Worm (Caenorhabditis elegans) whole organism, L1 larva: ENCODE measurements around the gene gcsh-1.

Experiments used
- C34B4.2 ChIP-seq: sonication (generic microtip); optimal IDR thresholded peaks from 2 replicates; lab custom pipeline; 2017; ENCODE audit warnings: mild to moderate bottlenecking, missing genetic modification characterization, missing compliant biosample characterization
- F16B12.6 ChIP-seq: fragments of 150-350 bp; optimal IDR thresholded peaks from 2 replicates; lab custom pipeline; 2014; ENCODE audit warnings: missing biosample characterization, missing genetic modification characterization
- ama-1 ChIP-seq: fragments of 150-350 bp; optimal IDR thresholded peaks from 2 replicates; lab custom pipeline; 2014
- blmp-1 ChIP-seq: fragments of 150-350 bp; optimal IDR thresholded peaks from 2 replicates; lab custom pipeline; 2014; ENCODE audit warnings: missing biosample characterization, missing genetic modification characterization
- ceh-63 ChIP-seq: fragments of 200-800 bp; sonication (Bioruptor generic); optimal IDR thresholded peaks from 2 replicates; lab custom pipeline; 2018; ENCODE audit warnings: mild to moderate bottlenecking, missing genetic modification characterization, missing compliant biosample characterization
- ceh-8 ChIP-seq: fragments of 200-800 bp; sonication (Bioruptor generic); optimal IDR thresholded peaks from 2 replicates; lab custom pipeline; 2018; ENCODE audit warnings: mild to moderate bottlenecking, missing genetic modification characterization, moderate library complexity, missing compliant biosample characterization
- ceh-82 ChIP-seq, 3 experiments: fragments of 150-350 bp in 1 of 3; sonication (generic microtip) in 2 of 3; optimal IDR thresholded peaks; 2 replicates each; lab custom pipeline; 2014 to 2017; ENCODE audit warnings: missing biosample characterization in 3 of 3, missing genetic modification characterization in 3 of 3
- ceh-88 ChIP-seq: fragments of 200-800 bp; sonication (Bioruptor generic); IDR thresholded peaks from 2 replicates; pipeline ENCODE4 v1.3.6; 2022; ENCODE audit warnings: missing genetic modification characterization, missing compliant biosample characterization
- ces-1 ChIP-seq: fragments of 150-350 bp; optimal IDR thresholded peaks from 2 replicates; lab custom pipeline; 2014; ENCODE audit warnings: missing biosample characterization, missing genetic modification reagents, missing genetic modification characterization
- dpl-1 ChIP-seq, 3 experiments: fragments of 150-350 bp in 2 of 3; sonication (generic microtip) in 1 of 3; optimal IDR thresholded peaks; 2 replicates each; lab custom pipeline; 2014 to 2017; ENCODE audit warnings: missing biosample characterization in 3 of 3, missing genetic modification characterization in 3 of 3, missing genetic modification reagents in 3 of 3
- dsc-1 ChIP-seq: sonication (generic microtip); optimal IDR thresholded peaks from 2 replicates; lab custom pipeline; 2016; ENCODE audit warnings: mild to moderate bottlenecking, missing genetic modification characterization, missing compliant biosample characterization
- efl-1 ChIP-seq, 4 experiments: fragments of 150-350 bp; optimal IDR thresholded peaks in 3 of 4; peaks in 1 of 4; 1 replicate in 1 of 4; 2 replicates in 3 of 4; lab custom pipeline; 2014; ENCODE audit warnings: missing biosample characterization in 2 of 4, missing genetic modification characterization in 2 of 4, missing genetic modification reagents in 2 of 4
- efl-3 ChIP-seq: fragments of 200-800 bp; sonication (Bioruptor generic); optimal IDR thresholded peaks from 2 replicates; lab custom pipeline; 2018; ENCODE audit warnings: mild to moderate bottlenecking, missing genetic modification characterization, missing compliant biosample characterization
- egl-13 ChIP-seq: sonication (generic microtip); optimal IDR thresholded peaks from 2 replicates; lab custom pipeline; 2016; ENCODE audit warnings: missing genotype, missing genetic modification reagents, missing genetic modification characterization, missing compliant biosample characterization
- egl-27 ChIP-seq, 2 experiments: fragments of 150-350 bp in 1 of 2; sonication (generic microtip); optimal IDR thresholded peaks; 3 replicates each; lab custom pipeline; 2017 to 2018; ENCODE audit warnings: missing biosample characterization in 2 of 2, missing genetic modification characterization in 2 of 2, missing genetic modification reagents in 2 of 2
- elt-3 ChIP-seq, 6 experiments: fragments of 150-350 bp in 1 of 6; sonication (generic microtip); optimal IDR thresholded peaks; 2 replicates each; lab custom pipeline; 2017 to 2018; ENCODE audit warnings: missing biosample characterization in 6 of 6, missing genetic modification characterization in 6 of 6, inconsistent platforms in 1 of 6
- fkh-10 ChIP-seq: sonication (generic microtip); optimal IDR thresholded peaks from 2 replicates; lab custom pipeline; 2017; ENCODE audit warnings: missing biosample characterization, missing genetic modification reagents, missing genetic modification characterization
- fkh-4 ChIP-seq: sonication (generic microtip); optimal IDR thresholded peaks from 2 replicates; lab custom pipeline; 2016; ENCODE audit warnings: missing compliant biosample characterization, missing genetic modification characterization, borderline replicate concordance
- hlh-17 ChIP-seq: fragments of 200-800 bp; sonication (Bioruptor generic); optimal IDR thresholded peaks from 2 replicates; lab custom pipeline; 2018; ENCODE audit warnings: missing genetic modification characterization, mild to moderate bottlenecking, missing compliant biosample characterization, moderate library complexity, borderline replicate concordance
- hpl-2 ChIP-seq: fragments of 150-350 bp; optimal IDR thresholded peaks from 2 replicates; lab custom pipeline; 2014; ENCODE audit warnings: missing biosample characterization, missing genetic modification reagents, missing genetic modification characterization
- irx-1 ChIP-seq: sonication (generic microtip); optimal IDR thresholded peaks from 2 replicates; lab custom pipeline; 2016; ENCODE audit warnings: missing genetic modification characterization, missing compliant biosample characterization
- jun-1 ChIP-seq: fragments of 150-350 bp; optimal IDR thresholded peaks from 2 replicates; lab custom pipeline; 2014; ENCODE audit warnings: missing biosample characterization, missing genetic modification reagents, missing genetic modification characterization
- lin-13 ChIP-seq: fragments of 150-350 bp; optimal IDR thresholded peaks from 2 replicates; lab custom pipeline; 2014; ENCODE audit warnings: missing biosample characterization, missing genetic modification reagents, missing genetic modification characterization
- lin-14 ChIP-seq: fragments of 200-800 bp; sonication (Bioruptor generic); optimal IDR thresholded peaks from 2 replicates; lab custom pipeline; 2018; ENCODE audit warnings: mild to moderate bottlenecking, missing genetic modification characterization, moderate library complexity, missing compliant biosample characterization
- lin-35 ChIP-seq, 2 experiments: fragments of 150-350 bp; optimal IDR thresholded peaks; 2 replicates each; lab custom pipeline; 2014; ENCODE audit warnings: missing biosample characterization in 2 of 2, missing genetic modification characterization in 2 of 2, missing genetic modification reagents in 2 of 2
- lin-39 ChIP-seq: fragments of 150-350 bp; optimal IDR thresholded peaks from 2 replicates; lab custom pipeline; 2014; ENCODE audit warnings: missing biosample characterization, missing genetic modification reagents, missing genetic modification characterization
- lsy-2 ChIP-seq, 2 experiments: fragments of 150-350 bp; optimal IDR thresholded peaks; 2 replicates each; lab custom pipeline; 2014; ENCODE audit warnings: missing biosample characterization in 2 of 2, missing genetic modification characterization in 2 of 2
- mab-9 ChIP-seq: fragments of 200-800 bp; sonication (Bioruptor generic); IDR thresholded peaks from 2 replicates; pipeline ENCODE4 v1.3.6; 2022; ENCODE audit warnings: missing genetic modification reagents, missing genetic modification characterization, missing compliant biosample characterization
- mdl-1 ChIP-seq, 2 experiments: fragments of 150-350 bp; optimal IDR thresholded peaks; 2 replicates each; lab custom pipeline; 2014 to 2017; ENCODE audit warnings: missing biosample characterization in 2 of 2, missing genetic modification characterization in 2 of 2, inconsistent platforms in 1 of 2
- mep-1 ChIP-seq: fragments of 150-350 bp; optimal IDR thresholded peaks from 2 replicates; lab custom pipeline; 2014; ENCODE audit warnings: missing biosample characterization, missing genetic modification characterization
- nhr-19 ChIP-seq: fragments of 200-800 bp; sonication (Bioruptor generic); conservative IDR thresholded peaks from 2 replicates; pipeline ENCODE4 v1.3.6; 2022; ENCODE audit warnings: missing genetic modification characterization, missing compliant biosample characterization
- nhr-20 ChIP-seq: sonication (generic microtip); optimal IDR thresholded peaks from 2 replicates; lab custom pipeline; 2016; ENCODE audit warnings: mild to moderate bottlenecking, missing genetic modification characterization, missing compliant biosample characterization
- nhr-28 ChIP-seq: fragments of 150-350 bp; optimal IDR thresholded peaks from 2 replicates; lab custom pipeline; 2014; ENCODE audit warnings: missing biosample characterization, missing genetic modification characterization
- nhr-47 ChIP-seq: sonication (generic microtip); optimal IDR thresholded peaks from 2 replicates; lab custom pipeline; 2016; ENCODE audit warnings: mild to moderate bottlenecking, missing genetic modification characterization, moderate library complexity, missing compliant biosample characterization
- nhr-71 ChIP-seq: sonication (generic microtip); optimal IDR thresholded peaks from 2 replicates; lab custom pipeline; 2016; ENCODE audit warnings: mild to moderate bottlenecking, missing genetic modification characterization, moderate library complexity, missing compliant biosample characterization
- nhr-76 ChIP-seq: sonication (generic microtip); optimal IDR thresholded peaks from 2 replicates; lab custom pipeline; 2017; ENCODE audit warnings: missing biosample characterization, missing genetic modification characterization
- nhr-84 ChIP-seq: sonication (generic microtip); optimal IDR thresholded peaks from 2 replicates; lab custom pipeline; 2017; ENCODE audit warnings: missing biosample characterization, missing genetic modification characterization
- rnt-1 ChIP-seq: sonication (generic microtip); optimal IDR thresholded peaks from 2 replicates; lab custom pipeline; 2016; ENCODE audit warnings: mild to moderate bottlenecking, missing genetic modification characterization, moderate library complexity, missing compliant biosample characterization
- skn-1 ChIP-seq: fragments of 150-350 bp; optimal IDR thresholded peaks from 2 replicates; lab custom pipeline; 2014; ENCODE audit warnings: missing biosample characterization, missing genetic modification characterization
- snpc-4 ChIP-seq: fragments of 150-350 bp; optimal IDR thresholded peaks from 2 replicates; lab custom pipeline; 2014; ENCODE audit warnings: missing biosample characterization, missing genetic modification characterization
- snu-23 ChIP-seq: sonication (generic microtip); optimal IDR thresholded peaks from 2 replicates; lab custom pipeline; 2016; ENCODE audit warnings: missing genetic modification characterization, missing compliant biosample characterization
- swsn-7 ChIP-seq: sonication (generic microtip); optimal IDR thresholded peaks from 2 replicates; lab custom pipeline; 2016; ENCODE audit warnings: missing genetic modification characterization, missing compliant biosample characterization
- unc-30 ChIP-seq: sonication (generic microtip); optimal IDR thresholded peaks from 2 replicates; lab custom pipeline; 2017; ENCODE audit warnings: missing biosample characterization, missing genetic modification characterization
- unc-86 ChIP-seq: sonication (generic microtip); optimal IDR thresholded peaks from 2 replicates; lab custom pipeline; 2016; ENCODE audit warnings: missing genetic modification characterization, missing compliant biosample characterization
- unc-98 ChIP-seq: fragments of 200-800 bp; sonication (Bioruptor generic); IDR thresholded peaks from 2 replicates; pipeline ENCODE4 v1.3.6; 2022; ENCODE audit warnings: missing genetic modification characterization, missing compliant biosample characterization
- vab-15 ChIP-seq: sonication (generic microtip); optimal IDR thresholded peaks from 2 replicates; lab custom pipeline; 2017; ENCODE audit warnings: missing genotype, mild to moderate bottlenecking, missing genetic modification characterization, missing compliant biosample characterization
- xbp-1 ChIP-seq: sonication (generic microtip); optimal IDR thresholded peaks from 2 replicates; lab custom pipeline; 2016; ENCODE audit warnings: missing genetic modification characterization, missing compliant biosample characterization
- ztf-11 ChIP-seq, 2 experiments: sonication (generic microtip); optimal IDR thresholded peaks; 2 replicates each; lab custom pipeline; 2016 to 2017; ENCODE audit warnings: missing genetic modification characterization in 2 of 2, missing biosample characterization in 1 of 2, missing compliant biosample characterization in 1 of 2

The gcsh-1 gene

ce11 chrX:14513462-14513861 is 1.4 kb downstream of the gcsh-1 start:
- TF ChIP-seq dsc-1 (tag; lab: Kevin White, UChicago) (peak; percentile 84), nhr-84 (tag; lab: Kevin White, UChicago) (no peak), ceh-88 (GFP tag; lab: Robert Waterston, UW) (no peak), C34B4.2 (tag; lab: Kevin White, UChicago) (no peak), nhr-20 (tag; lab: Kevin White, UChicago) (peak; percentile 35), unc-30 (no peak), nhr-71 (tag; lab: Kevin White, UChicago) (peak; percentile 45), nhr-76 (tag; lab: Kevin White, UChicago) (no peak), nhr-19 (GFP tag; lab: Robert Waterston, UW) (0 out of 2 replicates have a peak, but pooled peaks have one; percentile 7), elt-3 (tag; optimal IDR thresholded peaks at IDR 0.05; lab: Kevin White, UChicago) (no peak), snpc-4 (tag; lab: Kevin White, UChicago) (peak; percentile 18), mdl-1 (tag; optimal IDR thresholded peaks at IDR 0.05; lab: Kevin White, UChicago) (no peak), lin-39 (tag; lab: Kevin White, UChicago) (peak; percentile 36), lin-13 (peak; percentile 19), unc-98 (GFP tag; lab: Robert Waterston, UW) (no peak), efl-3 (GFP tag; lab: Kevin White, UChicago) (no peak), rnt-1 (tag; lab: Kevin White, UChicago) (peak; percentile 26), ceh-82 (tag; optimal IDR thresholded peaks at IDR 0.05; lab: Kevin White, UChicago) (peak in 1 of 3 experiments; percentile 14), hpl-2 (GFP tag; lab: Kevin White, UChicago) (no peak), fkh-10 (no peak), irx-1 (tag; lab: Kevin White, UChicago) (peak; percentile 16), nhr-28 (tag; lab: Kevin White, UChicago) (no peak), vab-15 (tag; lab: Kevin White, UChicago) (no peak), fkh-4 (no peak), unc-86 (tag; lab: Kevin White, UChicago) (no peak), ceh-8 (peak; percentile 47), snu-23 (GFP tag; lab: Kevin White, UChicago) (peak; percentile 45), ztf-11 (tag; optimal IDR thresholded peaks at IDR 0.05; lab: Kevin White, UChicago) (peak in 1 of 2 experiments; percentile 13), blmp-1 (peak; percentile 4), lsy-2 (tag; optimal IDR thresholded peaks at IDR 0.05; lab: Kevin White, UChicago) (peak; percentile 45 to 46), egl-13 (no peak), ceh-63 (GFP tag; lab: Kevin White, UChicago) (no peak), lin-14 (GFP tag; lab: Kevin White, UChicago) (peak; percentile 49), hlh-17 (GFP tag; lab: Kevin White, UChicago) (no peak), dpl-1 (GFP tag; optimal IDR thresholded peaks at IDR 0.05; lab: Kevin White, UChicago) (peak in 1 of 3 experiments; percentile 25), mab-9 (GFP tag; lab: Robert Waterston, UW) (no peak), lin-35 (GFP tag; optimal IDR thresholded peaks at IDR 0.05; lab: Kevin White, UChicago) (peak; percentile 2 to 14), mep-1 (tag; lab: Kevin White, UChicago) (peak; percentile 54), ama-1 (lab: Kevin White, UChicago) (no peak), F16B12.6 (tag; lab: Kevin White, UChicago) (peak; percentile 90), jun-1 (tag; lab: Kevin White, UChicago) (no peak), swsn-7 (tag; lab: Kevin White, UChicago) (peak; percentile 48), ces-1 (GFP tag; lab: Kevin White, UChicago) (no peak), nhr-47 (peak; percentile 44), efl-1 (optimal IDR thresholded peaks at IDR 0.05; lab: Kevin White, UChicago) (peak; percentile 17 to 26), efl-1 (GFP tag; optimal IDR thresholded peaks at IDR 0.05 in 1 of 2; lab: Kevin White, UChicago) (peak in 1 of 2 experiments; percentile 91), skn-1 (tag; lab: Kevin White, UChicago) (no peak), xbp-1 (tag; lab: Kevin White, UChicago) (peak; percentile 51), egl-27 (tag; optimal IDR thresholded peaks at IDR 0.05; lab: Kevin White, UChicago) (no peak)
